Worm (Caenorhabditis elegans) whole organism, L4/young adult: ENCODE data around the gene srxa-9.

Experiments used
- W03F9.2 ChIP-seq: fragments of 150-350 bp; optimal IDR thresholded peaks from 2 replicates; lab custom pipeline; 2014; ENCODE audit warnings: missing biosample characterization, missing genetic modification characterization
- dao-5 ChIP-seq: sonication (generic microtip); optimal IDR thresholded peaks from 2 replicates; lab custom pipeline; 2016; ENCODE audit warnings: missing genotype, missing genetic modification characterization, moderate library complexity, missing compliant biosample characterization
- him-1 ChIP-seq: sonication (generic microtip); optimal IDR thresholded peaks from 2 replicates; lab custom pipeline; 2016; ENCODE audit warnings: missing genotype, missing genetic modification reagents, missing genetic modification characterization, missing compliant biosample characterization

ce11 chrX:15700220-15700619 lies 46.6 kb upstream of the srxa-9 start:
- TF ChIP-seq him-1 (tag; lab: Kevin White, UChicago) (no peak), W03F9.2 (tag; lab: Kevin White, UChicago) (no peak), dao-5 (tag; lab: Kevin White, UChicago) (no peak)
